Worm (Caenorhabditis elegans): ENCODE results near the gene B0361.14.

The B0361.14 gene

ce11 chrIII:7278491-7278890 is 20.8 kb downstream of the B0361.14 start (continued):
- TF ChIP-seq D2030.7 (GFP tag; IDR thresholded peaks at IDR 0.05), result no peak
- TF ChIP-seq ceh-58 (GFP tag; IDR thresholded peaks at IDR 0.05), result no peak
- peak; percentile 82 for TF ChIP-seq ztf-26 (tag; optimal IDR thresholded peaks at IDR 0.05)
- peak; percentile 30 for TF ChIP-seq nhr-27 (tag; optimal IDR thresholded peaks at IDR 0.05)
- TF ChIP-seq madf-6 (GFP tag; IDR thresholded peaks at IDR 0.05), result no peak
- peak; percentile 41 for TF ChIP-seq F22D6.2 (tag; optimal IDR thresholded peaks at IDR 0.05)
- no peak for TF ChIP-seq F49E8.2 (tag; optimal IDR thresholded peaks at IDR 0.05; ENCODE audit: insufficient read depth)
- 0 out of 2 replicates have a peak, but pooled peaks have one; percentile 47 for TF ChIP-seq nhr-120 (GFP tag; IDR thresholded peaks at IDR 0.05)
- TF ChIP-seq lag-1 (GFP tag; IDR thresholded peaks at IDR 0.05), result no peak
- no peak for TF ChIP-seq attf-6 (GFP tag; IDR thresholded peaks at IDR 0.05)
- no peak for TF ChIP-seq unc-130 (GFP tag; optimal IDR thresholded peaks at IDR 0.05)
- TF ChIP-seq akir-1 (GFP tag; optimal IDR thresholded peaks at IDR 0.05), result peak; percentile 37
- peak; percentile 46; the same call in 1 of the 2 replicates for TF ChIP-seq attf-3 (GFP tag; conservative IDR thresholded peaks at IDR 0.05)
- TF ChIP-seq cebp-2 (GFP tag; IDR thresholded peaks at IDR 0.05), result no peak
- peak; percentile 67 for TF ChIP-seq ceh-79 (tag; optimal IDR thresholded peaks at IDR 0.05)
- peak; percentile 82 for TF ChIP-seq tbp1 (GFP tag; optimal IDR thresholded peaks at IDR 0.05)
- no peak for TF ChIP-seq Y53F4B.3 (GFP tag; IDR thresholded peaks at IDR 0.05)
- no peak for TF ChIP-seq F57C9.4 (tag; optimal IDR thresholded peaks at IDR 0.05)
- no peak for TF ChIP-seq F10E7.11 (tag; optimal IDR thresholded peaks at IDR 0.05)
- TF ChIP-seq ceh-40 (GFP tag; IDR thresholded peaks at IDR 0.05), result no peak
- no peak for TF ChIP-seq Y79H2A.3 (GFP tag; conservative IDR thresholded peaks at IDR 0.05)
- TF ChIP-seq F33H1.4 (GFP tag; IDR thresholded peaks at IDR 0.05), result peak; percentile 18; the same call in 1 of the 2 replicates
- TF ChIP-seq nfya-2 (GFP tag; IDR thresholded peaks at IDR 0.05), result no peak
- 0 out of 2 replicates have a peak, but pooled peaks have one; percentile 32 for TF ChIP-seq hmg-20 (GFP tag; IDR thresholded peaks at IDR 0.05)
- TF ChIP-seq dpl-1 (GFP tag; optimal IDR thresholded peaks at IDR 0.05), result peak; percentile 18
- peak; percentile 92 for TF ChIP-seq cebp-1 (GFP tag; IDR thresholded peaks at IDR 0.05)
- TF ChIP-seq cebp-1 (tag; optimal IDR thresholded peaks at IDR 0.05), result peak; percentile 98
- no peak for TF ChIP-seq zfh-2 (GFP tag; conservative IDR thresholded peaks at IDR 0.05)
- TF ChIP-seq pbrm-1 (GFP tag; IDR thresholded peaks at IDR 0.05), result peak; percentile 58; the same call in 1 of the 2 replicates
- no peak for TF ChIP-seq ztf-25 (GFP tag; IDR thresholded peaks at IDR 0.05)
- no peak for TF ChIP-seq sea-2 (GFP tag; IDR thresholded peaks at IDR 0.05)
- TF ChIP-seq tbx-9 (tag; optimal IDR thresholded peaks at IDR 0.05; ENCODE audit: borderline replicate concordance), result no peak
- TF ChIP-seq Y56A3A.18 (GFP tag; IDR thresholded peaks at IDR 0.05), result 0 out of 2 replicates have a peak, but pooled peaks have one; percentile 52
- TF ChIP-seq F37B4.10 (GFP tag; IDR thresholded peaks at IDR 0.05), result no peak
- no peak for TF ChIP-seq F39B2.1 (GFP tag; IDR thresholded peaks at IDR 0.05)
- peak; percentile 76 for TF ChIP-seq lin-54 (GFP tag; optimal IDR thresholded peaks at IDR 0.05)
- TF ChIP-seq madf-3 (GFP tag; IDR thresholded peaks at IDR 0.05), result no peak
- TF ChIP-seq rpc-1 (optimal IDR thresholded peaks at IDR 0.05), result peak; percentile 70
- TF ChIP-seq rpc-1 (tag; optimal IDR thresholded peaks at IDR 0.05), result peak; percentile 64
- no peak for TF ChIP-seq egrh-3 (GFP tag; IDR thresholded peaks at IDR 0.05)
- TF ChIP-seq hsf-1 (GFP tag; IDR thresholded peaks at IDR 0.05), result no peak
- TF ChIP-seq B0336.3 (GFP tag; IDR thresholded peaks at IDR 0.05), result peak; percentile 88
- peak; percentile 81 for TF ChIP-seq B0261.1 (tag; optimal IDR thresholded peaks at IDR 0.05)
- no peak for TF ChIP-seq efl-1 (GFP tag; optimal IDR thresholded peaks at IDR 0.05)
- no peak for TF ChIP-seq bed-2 (GFP tag; IDR thresholded peaks at IDR 0.05)
